Worm (Caenorhabditis elegans) whole organism, young adult: ENCODE measurements around the gene igeg-2.

Source experiments
- B0019.2 ChIP-seq: fragments of 200-800 bp; sonication (Bioruptor generic); conservative IDR thresholded peaks from 2 replicates; pipeline ENCODE4 v1.3.6; 2022; ENCODE audit warnings: missing genetic modification reagents, missing genetic modification characterization, missing compliant biosample characterization
- C06A6.2 ChIP-seq: fragments of 200-800 bp; sonication (Bioruptor generic); conservative IDR thresholded peaks from 2 replicates; pipeline ENCODE4 v1.3.6; 2022; ENCODE audit warnings: missing genetic modification characterization, missing compliant biosample characterization
- F10E7.11 ChIP-seq: sonication (generic microtip); optimal IDR thresholded peaks from 2 replicates; lab custom pipeline; 2017; ENCODE audit warnings: mild to moderate bottlenecking, missing genetic modification characterization, moderate library complexity, missing compliant biosample characterization
- F22D6.2 ChIP-seq: sonication (generic microtip); optimal IDR thresholded peaks from 2 replicates; lab custom pipeline; 2016; ENCODE audit warnings: mild to moderate bottlenecking, missing genetic modification characterization, missing compliant biosample characterization
- F37B4.10 ChIP-seq: fragments of 200-800 bp; sonication (Bioruptor generic); IDR thresholded peaks from 2 replicates; pipeline ENCODE4 v1.3.6; 2022; ENCODE audit warnings: missing genetic modification characterization, missing compliant biosample characterization
- F57C9.4 ChIP-seq: sonication (generic microtip); optimal IDR thresholded peaks from 2 replicates; lab custom pipeline; 2017; ENCODE audit warnings: mild to moderate bottlenecking, missing genetic modification characterization, missing compliant biosample characterization
- K11D2.4 ChIP-seq: fragments of 200-800 bp; sonication (Bioruptor generic); IDR thresholded peaks from 2 replicates; pipeline ENCODE4 v1.3.6; 2022; ENCODE audit warnings: missing genetic modification reagents, missing genetic modification characterization, missing compliant biosample characterization
- K12H6.12 ChIP-seq: fragments of 200-800 bp; sonication (Bioruptor generic); optimal IDR thresholded peaks from 2 replicates; lab custom pipeline; 2018; ENCODE audit warnings: mild to moderate bottlenecking, missing genetic modification characterization, missing compliant biosample characterization
- Y53F4B.3 ChIP-seq: fragments of 200-800 bp; sonication (Bioruptor generic); IDR thresholded peaks from 2 replicates; pipeline ENCODE4 v1.3.6; 2022; ENCODE audit warnings: missing genetic modification reagents, missing genetic modification characterization, missing compliant biosample characterization
- Y79H2A.3 ChIP-seq: fragments of 200-800 bp; sonication (Bioruptor generic); conservative IDR thresholded peaks from 2 replicates; pipeline ENCODE4 v1.3.6; 2022; ENCODE audit warnings: missing genetic modification reagents, missing genetic modification characterization, missing compliant biosample characterization
- Y95B8A.8 ChIP-seq: fragments of 200-800 bp; sonication (Bioruptor generic); IDR thresholded peaks from 2 replicates; pipeline ENCODE4 v1.3.6; 2022; ENCODE audit warnings: missing genetic modification reagents, missing genetic modification characterization, missing compliant biosample characterization
- aptf-2 ChIP-seq: fragments of 200-800 bp; sonication (Bioruptor generic); conservative IDR thresholded peaks from 2 replicates; pipeline ENCODE4 v1.3.6; 2022; ENCODE audit warnings: missing genetic modification reagents, missing genetic modification characterization, missing compliant biosample characterization
- athp-1 ChIP-seq: sonication (generic microtip); optimal IDR thresholded peaks from 2 replicates; lab custom pipeline; 2017; ENCODE audit warnings: mild to moderate bottlenecking, missing genetic modification characterization, missing compliant biosample characterization
- attf-5 ChIP-seq: fragments of 200-800 bp; sonication (Bioruptor generic); optimal IDR thresholded peaks from 2 replicates; lab custom pipeline; 2018; ENCODE audit warnings: mild to moderate bottlenecking, missing genetic modification characterization, missing compliant biosample characterization
- ccch-3 ChIP-seq: fragments of 200-800 bp; sonication (Bioruptor generic); optimal IDR thresholded peaks from 2 replicates; lab custom pipeline; 2018; ENCODE audit warnings: mild to moderate bottlenecking, missing genetic modification characterization, missing compliant biosample characterization
- cebp-1 ChIP-seq, 2 experiments: fragments of 200-800 bp in 1 of 2; sonication (Bioruptor generic) in 1 of 2; sonication (generic microtip) in 1 of 2; IDR thresholded peaks in 1 of 2; optimal IDR thresholded peaks in 1 of 2; 2 replicates each; pipeline versions ENCODE4 v1.3.6 to Lab custom; 2017 to 2022; ENCODE audit warnings: missing compliant biosample characterization in 2 of 2, missing genetic modification characterization in 2 of 2, mild to moderate bottlenecking in 1 of 2, missing genetic modification reagents in 1 of 2, moderate library complexity in 1 of 2
- cebp-2 ChIP-seq: fragments of 200-800 bp; sonication (Bioruptor generic); IDR thresholded peaks from 2 replicates; pipeline ENCODE4 v1.3.6; 2022; ENCODE audit warnings: missing genetic modification characterization, missing compliant biosample characterization
- die-1 ChIP-seq: sonication (generic microtip); optimal IDR thresholded peaks from 2 replicates; lab custom pipeline; 2016; ENCODE audit warnings: missing genotype, mild to moderate bottlenecking, missing genetic modification characterization, missing compliant biosample characterization
- gei-17 ChIP-seq: fragments of 200-800 bp; sonication (Bioruptor generic); optimal IDR thresholded peaks from 2 replicates; lab custom pipeline; 2018; ENCODE audit warnings: mild to moderate bottlenecking, missing genetic modification characterization, missing compliant biosample characterization
- hlh-26 ChIP-seq: fragments of 200-800 bp; sonication (Bioruptor generic); conservative IDR thresholded peaks from 2 replicates; pipeline ENCODE4 v1.3.6; 2022; ENCODE audit warnings: missing genetic modification reagents, missing genetic modification characterization, missing compliant biosample characterization
- hmg-20 ChIP-seq: fragments of 200-800 bp; sonication (Bioruptor generic); IDR thresholded peaks from 2 replicates; pipeline ENCODE4 v1.3.6; 2022; ENCODE audit warnings: missing genetic modification reagents, missing genetic modification characterization, missing compliant biosample characterization
- hsf-1 ChIP-seq: fragments of 200-800 bp; sonication (Bioruptor generic); IDR thresholded peaks from 2 replicates; pipeline ENCODE4 v1.3.6; 2022; ENCODE audit warnings: missing genetic modification reagents, missing genetic modification characterization, missing compliant biosample characterization
- let-607 ChIP-seq, 2 experiments: fragments of 200-800 bp in 1 of 2; sonication (Bioruptor generic) in 1 of 2; sonication (generic microtip) in 1 of 2; optimal IDR thresholded peaks; 2 replicates each; lab custom pipeline; 2016 to 2018; ENCODE audit warnings: mild to moderate bottlenecking in 2 of 2, missing compliant biosample characterization in 2 of 2, missing genetic modification characterization in 2 of 2, moderate library complexity in 2 of 2, missing genotype in 1 of 2
- lin-35 ChIP-seq, 3 experiments: fragments of 150-350 bp in 2 of 3; sonication (generic microtip) in 1 of 3; optimal IDR thresholded peaks; 2 replicates each; lab custom pipeline; 2014 to 2018; ENCODE audit warnings: missing biosample characterization in 3 of 3, missing genetic modification characterization in 3 of 3, missing genetic modification reagents in 3 of 3
- lin-40 ChIP-seq: sonication (generic microtip); optimal IDR thresholded peaks from 2 replicates; lab custom pipeline; 2016; ENCODE audit warnings: missing genetic modification characterization, mild to moderate bottlenecking, missing compliant biosample characterization, missing genotype, missing genetic modification reagents
- madf-10 ChIP-seq: sonication (generic microtip); optimal IDR thresholded peaks from 2 replicates; lab custom pipeline; 2016; ENCODE audit warnings: mild to moderate bottlenecking, missing genetic modification characterization, missing compliant biosample characterization
- nfya-1 ChIP-seq: sonication (generic microtip); optimal IDR thresholded peaks from 2 replicates; lab custom pipeline; 2017; ENCODE audit warnings: antibody characterized with exemption, missing compliant biosample characterization, missing genetic modification characterization, borderline replicate concordance; ENCODE audit not compliant: insufficient read depth
- nfya-2 ChIP-seq: fragments of 200-800 bp; sonication (Bioruptor generic); IDR thresholded peaks from 2 replicates; pipeline ENCODE4 v1.3.6; 2022; ENCODE audit warnings: missing genetic modification reagents, missing genetic modification characterization, missing compliant biosample characterization
- nhr-120 ChIP-seq: fragments of 200-800 bp; sonication (Bioruptor generic); IDR thresholded peaks from 2 replicates; pipeline ENCODE4 v1.3.6; 2022; ENCODE audit warnings: missing genetic modification characterization, missing compliant biosample characterization
- rcor-1 ChIP-seq: fragments of 200-800 bp; sonication (Bioruptor generic); IDR thresholded peaks from 2 replicates; pipeline ENCODE4 v1.3.6; 2022; ENCODE audit warnings: missing genetic modification reagents, missing genetic modification characterization, missing compliant biosample characterization
- snpc-1.1 ChIP-seq: sonication (generic microtip); optimal IDR thresholded peaks from 2 replicates; lab custom pipeline; 2017; ENCODE audit warnings: missing genetic modification characterization, mild to moderate bottlenecking, missing compliant biosample characterization, antibody characterized with exemption, moderate library complexity, missing genotype, missing genetic modification reagents; ENCODE audit not compliant: insufficient read depth
- snpc-1.3 ChIP-seq: sonication (generic microtip); optimal IDR thresholded peaks from 2 replicates; lab custom pipeline; 2017; ENCODE audit warnings: missing genetic modification characterization, mild to moderate bottlenecking, missing compliant biosample characterization, antibody characterized with exemption, moderate library complexity, missing genotype, missing genetic modification reagents; ENCODE audit not compliant: insufficient read depth
- snpc-3.4 ChIP-seq: sonication (generic microtip); optimal IDR thresholded peaks from 2 replicates; lab custom pipeline; 2017; ENCODE audit warnings: missing genetic modification characterization, mild to moderate bottlenecking, missing compliant biosample characterization, antibody characterized with exemption, moderate library complexity, missing genotype, missing genetic modification reagents
- snpc-4 ChIP-seq, 5 experiments: fragments of 150-350 bp in 1 of 5; sonication (generic microtip) in 4 of 5; optimal IDR thresholded peaks; 2 replicates each; lab custom pipeline; 2014 to 2018; ENCODE audit warnings: missing genetic modification characterization in 5 of 5, missing biosample characterization in 3 of 5, antibody characterized with exemption in 2 of 5, mild to moderate bottlenecking in 2 of 5, missing compliant biosample characterization in 2 of 5, missing genotype in 2 of 5, moderate library complexity in 2 of 5, missing genetic modification reagents in 1 of 5
- tbp1 ChIP-seq: fragments of 200-800 bp; sonication (Bioruptor generic); optimal IDR thresholded peaks from 2 replicates; lab custom pipeline; 2018; ENCODE audit warnings: mild to moderate bottlenecking, missing genetic modification characterization, missing compliant biosample characterization
- tbx-9 ChIP-seq: sonication (generic microtip); optimal IDR thresholded peaks from 2 replicates; lab custom pipeline; 2016; ENCODE audit warnings: borderline replicate concordance, missing genetic modification characterization, inconsistent platforms, missing compliant biosample characterization
- tlf-1 ChIP-seq: fragments of 200-800 bp; sonication (Bioruptor generic); optimal IDR thresholded peaks from 2 replicates; lab custom pipeline; 2018; ENCODE audit warnings: mild to moderate bottlenecking, missing genetic modification characterization, missing compliant biosample characterization
- unc-130 ChIP-seq: sonication (generic microtip); optimal IDR thresholded peaks from 2 replicates; lab custom pipeline; 2016; ENCODE audit warnings: missing genetic modification reagents, missing genetic modification characterization, missing compliant biosample characterization
- xnd-1 ChIP-seq: sonication (generic microtip); optimal IDR thresholded peaks from 2 replicates; lab custom pipeline; 2016; ENCODE audit warnings: missing genotype, missing genetic modification reagents, missing genetic modification characterization, missing compliant biosample characterization
- zfh-2 ChIP-seq: fragments of 200-800 bp; sonication (Bioruptor generic); conservative IDR thresholded peaks from 2 replicates; pipeline ENCODE4 v1.3.6; 2022; ENCODE audit warnings: missing genetic modification reagents, missing genetic modification characterization, missing compliant biosample characterization
- ztf-25 ChIP-seq: fragments of 200-800 bp; sonication (Bioruptor generic); IDR thresholded peaks from 2 replicates; pipeline ENCODE4 v1.3.6; 2022; ENCODE audit warnings: missing genetic modification reagents, missing genetic modification characterization, missing compliant biosample characterization
- ztf-3 ChIP-seq: fragments of 200-800 bp; sonication (Bioruptor generic); optimal IDR thresholded peaks from 2 replicates; lab custom pipeline; 2018; ENCODE audit warnings: mild to moderate bottlenecking, missing genetic modification characterization, missing compliant biosample characterization

Gene igeg-2

ce11 chrX:11474605-11475385 is 28.4 kb upstream of the igeg-2 start:
- TF ChIP-seq F10E7.11 (tag; lab: Kevin White, UChicago) (no peak), rcor-1 (no peak), aptf-2 (GFP tag; lab: Robert Waterston, UW) (no peak), lin-35 (GFP tag; optimal IDR thresholded peaks at IDR 0.05; lab: Kevin White, UChicago) (peak in 1 of 3 experiments; percentile 12), athp-1 (tag; lab: Kevin White, UChicago) (no peak)

- no peak for TF ChIP-seq cebp-2 (GFP tag; lab: Robert Waterston, UW)
- TF ChIP-seq Y53F4B.3 (GFP tag; lab: Robert Waterston, UW), result no peak
- TF ChIP-seq nhr-120 (GFP tag; lab: Robert Waterston, UW), result no peak
- no peak for TF ChIP-seq F22D6.2 (tag; lab: Kevin White, UChicago)
- TF ChIP-seq snpc-1.3, result no peak
- TF ChIP-seq rcor-1, result no peak
- TF ChIP-seq B0019.2 (GFP tag; lab: Robert Waterston, UW), result no peak
- TF ChIP-seq Y79H2A.3 (GFP tag; lab: Robert Waterston, UW), result no peak
- TF ChIP-seq lin-40 (tag; lab: Kevin White, UChicago), result no peak
- TF ChIP-seq nfya-1 (tag; lab: Kevin White, UChicago), result no peak
- 0 out of 2 replicates have a peak, but pooled peaks have one; percentile 22 for TF ChIP-seq F37B4.10 (GFP tag; lab: Robert Waterston, UW)
- TF ChIP-seq tbx-9 (tag; lab: Kevin White, UChicago), result no peak
- no peak for TF ChIP-seq snpc-1.1 (tag; lab: Kevin White, UChicago)
- TF ChIP-seq ccch-3 (GFP tag; lab: Kevin White, UChicago), result no peak
- TF ChIP-seq snpc-4 (GFP tag; optimal IDR thresholded peaks at IDR 0.05; lab: Kevin White, UChicago), result no peak
- no peak for TF ChIP-seq snpc-4 (tag; optimal IDR thresholded peaks at IDR 0.05; lab: Kevin White, UChicago)
- TF ChIP-seq nfya-2, result no peak
- no peak for TF ChIP-seq cebp-1 (GFP tag; IDR thresholded peaks at IDR 0.05; lab: Robert Waterston, UW)
- no peak for TF ChIP-seq cebp-1 (tag; optimal IDR thresholded peaks at IDR 0.05; lab: Kevin White, UChicago)
- 0 out of 2 replicates have a peak, but pooled peaks have one; percentile 47 for TF ChIP-seq zfh-2 (GFP tag; lab: Robert Waterston, UW)
- TF ChIP-seq hlh-26 (GFP tag; lab: Robert Waterston, UW), result no peak
- no peak for TF ChIP-seq F57C9.4
- TF ChIP-seq gei-17 (GFP tag; lab: Kevin White, UChicago), result no peak
- no peak for TF ChIP-seq ztf-3 (GFP tag; lab: Kevin White, UChicago)
- TF ChIP-seq K11D2.4, result no peak
- no peak for TF ChIP-seq C06A6.2
- no peak for TF ChIP-seq hmg-20 (GFP tag; lab: Robert Waterston, UW)
- 0 out of 2 replicates have a peak, but pooled peaks have one; percentile 42 for TF ChIP-seq ztf-25 (GFP tag; lab: Robert Waterston, UW)
Measured at ce11 chrX:11474149-11474585, 27.7 kb upstream of the igeg-2 start.

- no peak for TF ChIP-seq snpc-3.4
- TF ChIP-seq die-1, result no peak
- peak in 1 of 2 experiments; percentile 15 for TF ChIP-seq let-607 (tag; optimal IDR thresholded peaks at IDR 0.05; lab: Kevin White, UChicago)
- no peak for TF ChIP-seq xnd-1 (tag; lab: Kevin White, UChicago)
- no peak for TF ChIP-seq hsf-1 (GFP tag; lab: Robert Waterston, UW)
- TF ChIP-seq madf-10 (tag; lab: Kevin White, UChicago), result peak; percentile 98
- peak; percentile 18 for TF ChIP-seq tlf-1 (GFP tag; lab: Kevin White, UChicago)
- peak; percentile 86 for TF ChIP-seq K12H6.12 (tag; lab: Kevin White, UChicago)
- TF ChIP-seq zfh-2 (GFP tag; lab: Robert Waterston, UW), result peak; percentile 99
- TF ChIP-seq Y95B8A.8 (GFP tag; lab: Robert Waterston, UW), result no peak
- peak; percentile 3 for TF ChIP-seq attf-5 (GFP tag; lab: Kevin White, UChicago)
- no peak for TF ChIP-seq tbp1 (GFP tag; lab: Kevin White, UChicago)
- TF ChIP-seq unc-130 (GFP tag; lab: Kevin White, UChicago), result no peak
Measured at ce11 chrX:11472953-11473671, 26.7 kb upstream of the igeg-2 start.
